Fruit fly (Drosophila melanogaster) whole organism, wandering third instar larva: ENCODE measurements around the gene CG42758.

Source experiments
- Abd-B ChIP-seq: fragments of >200 bp; optimal IDR thresholded peaks from 2 replicates; lab custom pipeline; 2017; ENCODE audit warnings: missing biosample characterization, missing genetic modification characterization
- CG9705 ChIP-seq: fragments of 200-800 bp; sonication (Bioruptor generic); optimal IDR thresholded peaks from 2 replicates; lab custom pipeline; 2018; ENCODE audit warnings: missing biosample characterization, mild to moderate bottlenecking, missing genetic modification characterization
- Dif ChIP-seq: fragments of 200-275, 200-300 bp; sonication (Bioruptor generic); optimal IDR thresholded peaks from 2 replicates; lab custom pipeline; 2018; ENCODE audit warnings: missing biosample characterization, missing genetic modification characterization; ENCODE audit not compliant: partially characterized antibody
- GATAd ChIP-seq: sonication (Bioruptor generic); optimal IDR thresholded peaks from 2 replicates; lab custom pipeline; 2016; ENCODE audit warnings: missing biosample characterization, missing genetic modification characterization
- HLH106 ChIP-seq: fragments of 200-800 bp; optimal IDR thresholded peaks from 3 replicates; lab custom pipeline; 2019; ENCODE audit warnings: missing biosample characterization, mild to moderate bottlenecking, missing genetic modification characterization, moderate library complexity
- Hnf4 ChIP-seq: fragments of 200-800 bp; sonication (Bioruptor generic); optimal IDR thresholded peaks from 2 replicates; lab custom pipeline; 2016; ENCODE audit warnings: missing biosample characterization, mild to moderate bottlenecking, missing genetic modification characterization
- Hr83 ChIP-seq: fragments of 200-300 bp; sonication (Bioruptor generic); optimal IDR thresholded peaks from 2 replicates; lab custom pipeline; 2016; ENCODE audit warnings: missing biosample characterization, mild to moderate bottlenecking, missing genetic modification characterization, moderate library complexity; ENCODE audit not compliant: poor library complexity, severe bottlenecking
- Jra ChIP-seq: sonication (Bioruptor generic); optimal IDR thresholded peaks from 2 replicates; lab custom pipeline; 2016; ENCODE audit warnings: missing biosample characterization, missing genetic modification characterization
- Mio ChIP-seq: sonication (Bioruptor generic); optimal IDR thresholded peaks from 2 replicates; lab custom pipeline; 2016; ENCODE audit warnings: missing biosample characterization, missing genetic modification characterization
- N ChIP-seq: fragments of >200 bp; optimal IDR thresholded peaks from 2 replicates; lab custom pipeline; 2018; ENCODE audit warnings: missing biosample characterization, missing external identifiers, missing genetic modification characterization
- OdsH ChIP-seq: fragments of 200-800 bp; sonication (Bioruptor generic); optimal IDR thresholded peaks from 2 replicates; lab custom pipeline; 2016; ENCODE audit warnings: missing biosample characterization, mild to moderate bottlenecking, missing genetic modification characterization
- Rel ChIP-seq, 2 experiments: fragments of 200-800 bp; sonication (Bioruptor generic) in 1 of 2; optimal IDR thresholded peaks; 2 replicates in 1 of 2; 3 replicates in 1 of 2; lab custom pipeline; 2016 to 2019; ENCODE audit warnings: mild to moderate bottlenecking in 2 of 2, missing biosample characterization in 2 of 2, missing genetic modification characterization in 2 of 2, moderate library complexity in 1 of 2
- Sp1 ChIP-seq: fragments of 200-800 bp; sonication (Bioruptor generic); optimal IDR thresholded peaks from 3 replicates; lab custom pipeline; 2019; ENCODE audit warnings: missing biosample characterization, mild to moderate bottlenecking, missing genetic modification characterization, moderate library complexity
- br ChIP-seq: fragments of 200-800 bp; sonication (Bioruptor generic); optimal IDR thresholded peaks from 2 replicates; lab custom pipeline; 2016; ENCODE audit warnings: missing biosample characterization, missing genetic modification characterization
- brk ChIP-seq: fragments of 200-800 bp; sonication (Bioruptor generic); optimal IDR thresholded peaks from 2 replicates; lab custom pipeline; 2016; ENCODE audit warnings: missing biosample characterization, mild to moderate bottlenecking, missing genetic modification characterization
- dmrt93B ChIP-seq: fragments of 200-800 bp; sonication (Bioruptor generic); optimal IDR thresholded peaks from 2 replicates; lab custom pipeline; 2018; ENCODE audit warnings: missing biosample characterization, mild to moderate bottlenecking, missing genetic modification characterization
- foxo ChIP-seq, 2 experiments: fragments of 200-800 bp; sonication (Bioruptor generic); optimal IDR thresholded peaks; 2 replicates in 1 of 2; 3 replicates in 1 of 2; lab custom pipeline; 2016 to 2017; ENCODE audit warnings: missing biosample characterization in 2 of 2, missing genetic modification characterization in 2 of 2
- fru ChIP-seq: fragments of 200-800 bp; sonication (Bioruptor generic); optimal IDR thresholded peaks from 3 replicates; lab custom pipeline; 2016; ENCODE audit warnings: missing biosample characterization, mild to moderate bottlenecking, missing genetic modification characterization
- h ChIP-seq: fragments of 200-800 bp; sonication (Bioruptor generic); optimal IDR thresholded peaks from 3 replicates; lab custom pipeline; 2016; ENCODE audit warnings: missing biosample characterization, mild to moderate bottlenecking, missing genetic modification characterization
- jim ChIP-seq: fragments of 175-275, 200-325 bp; sonication (Bioruptor generic); optimal IDR thresholded peaks from 2 replicates; lab custom pipeline; 2016; ENCODE audit warnings: missing biosample characterization, mild to moderate bottlenecking, missing genetic modification characterization
- pan ChIP-seq: fragments of >200 bp; optimal IDR thresholded peaks from 2 replicates; lab custom pipeline; 2017
- psq ChIP-seq: fragments of 200-800 bp; sonication (Bioruptor generic); optimal IDR thresholded peaks from 3 replicates; lab custom pipeline; 2017; ENCODE audit warnings: missing biosample characterization, mild to moderate bottlenecking, missing genetic modification characterization, moderate library complexity
- rgr ChIP-seq: fragments of 200-800 bp; sonication (Bioruptor generic); optimal IDR thresholded peaks from 3 replicates; lab custom pipeline; 2016; ENCODE audit warnings: missing biosample characterization, mild to moderate bottlenecking, missing genetic modification characterization
- sv ChIP-seq: fragments of 200-800 bp; sonication (Bioruptor generic); optimal IDR thresholded peaks from 3 replicates; lab custom pipeline; 2016; ENCODE audit warnings: missing biosample characterization, missing genetic modification characterization
- tai ChIP-seq: sonication (Bioruptor generic); optimal IDR thresholded peaks from 2 replicates; lab custom pipeline; 2016; ENCODE audit warnings: missing biosample characterization, missing genetic modification characterization
- usp ChIP-seq: fragments of >200 bp; optimal IDR thresholded peaks from 2 replicates; lab custom pipeline; 2017; ENCODE audit warnings: missing biosample characterization, missing genetic modification characterization
- woc ChIP-seq: sonication (Bioruptor generic); optimal IDR thresholded peaks from 2 replicates; lab custom pipeline; 2016; ENCODE audit warnings: missing biosample characterization, mild to moderate bottlenecking, missing genetic modification characterization

The CG42758 gene

dm6 chr3L:14543971-14544655, 23.1 kb upstream of the CG42758 start:
- peak; percentile 12 for TF ChIP-seq Sp1 (GFP tag; lab: Kevin White, UChicago)
- peak; percentile 43 for TF ChIP-seq OdsH (GFP tag; lab: Kevin White, UChicago)
- TF ChIP-seq Hr83 = peak; percentile 74
- peak; percentile 39 for TF ChIP-seq Mio
- no peak for TF ChIP-seq tai (GFP tag; lab: Kevin White, UChicago)
- peak; percentile 22 for TF ChIP-seq fru (GFP tag; lab: Kevin White, UChicago)
- no peak for TF ChIP-seq psq (GFP tag; lab: Kevin White, UChicago)
- no peak for TF ChIP-seq usp (GFP tag; lab: Kevin White, UChicago)
- TF ChIP-seq pan (lab: Kevin White, UChicago) = no peak
- peak; percentile 47 for TF ChIP-seq rgr (GFP tag; lab: Kevin White, UChicago)
- TF ChIP-seq Rel (GFP tag; optimal IDR thresholded peaks at IDR 0.05; lab: Kevin White, UChicago) = no peak
- peak; percentile 84 for TF ChIP-seq Rel (tag; optimal IDR thresholded peaks at IDR 0.05; lab: Kevin White, UChicago)
- TF ChIP-seq woc (GFP tag; lab: Kevin White, UChicago) = peak; percentile 27
- no peak for TF ChIP-seq dmrt93B (GFP tag; lab: Kevin White, UChicago)
- peak; percentile 61 for TF ChIP-seq h
- TF ChIP-seq foxo (GFP tag; optimal IDR thresholded peaks at IDR 0.05; lab: Kevin White, UChicago) = peak in 1 of 2 experiments; percentile 37
- peak; percentile 35 for TF ChIP-seq Hnf4 (GFP tag; lab: Kevin White, UChicago)
- no peak for TF ChIP-seq CG9705
- TF ChIP-seq jim (GFP tag; lab: Kevin White, UChicago) = peak; percentile 22
- TF ChIP-seq sv (GFP tag; lab: Kevin White, UChicago) = no peak
- peak; percentile 44 for TF ChIP-seq br
- TF ChIP-seq Abd-B (GFP tag; lab: Kevin White, UChicago) = no peak
- no peak for TF ChIP-seq Dif

- peak; percentile 47 for TF ChIP-seq fru (GFP tag; lab: Kevin White, UChicago)
- TF ChIP-seq usp (GFP tag; lab: Kevin White, UChicago) = no peak
- TF ChIP-seq psq (GFP tag; lab: Kevin White, UChicago) = peak; percentile 9
- peak; percentile 19 for TF ChIP-seq dmrt93B (GFP tag; lab: Kevin White, UChicago)
- no peak for TF ChIP-seq CG9705
- TF ChIP-seq foxo (GFP tag; optimal IDR thresholded peaks at IDR 0.05; lab: Kevin White, UChicago) = peak in 1 of 2 experiments; percentile 32
- peak; percentile 15 for TF ChIP-seq h
- peak; percentile 29 for TF ChIP-seq rgr (GFP tag; lab: Kevin White, UChicago)
- TF ChIP-seq, all 38 proteins: peak for 6
Observed at dm6 chr3L:14544987-14545943, 22.0 kb upstream of the CG42758 start.

dm6 chr3L:14546918-14547533, 20.2 kb upstream of the CG42758 start:
- no peak for TF ChIP-seq jim (GFP tag; lab: Kevin White, UChicago)
- TF ChIP-seq sv (GFP tag; lab: Kevin White, UChicago) = no peak
- TF ChIP-seq dmrt93B (GFP tag; lab: Kevin White, UChicago) = no peak
- no peak for TF ChIP-seq HLH106 (tag; lab: Kevin White, UChicago)
- TF ChIP-seq N (GFP tag; lab: Kevin White, UChicago) = no peak
- TF ChIP-seq CG9705 = no peak
- TF ChIP-seq usp (GFP tag; lab: Kevin White, UChicago) = no peak
- TF ChIP-seq rgr (GFP tag; lab: Kevin White, UChicago) = no peak
- no peak for TF ChIP-seq Hr83
- TF ChIP-seq GATAd (GFP tag; lab: Kevin White, UChicago) = no peak
- no peak for TF ChIP-seq Sp1 (GFP tag; lab: Kevin White, UChicago)
- no peak for TF ChIP-seq Dif
- TF ChIP-seq Rel (GFP tag; optimal IDR thresholded peaks at IDR 0.05; lab: Kevin White, UChicago) = no peak
- no peak for TF ChIP-seq Rel (tag; optimal IDR thresholded peaks at IDR 0.05; lab: Kevin White, UChicago)

dm6 chr3L:14547811-14548765, 19.2 kb upstream of the CG42758 start:
- TF ChIP-seq h (peak; percentile 31), woc (GFP tag; lab: Kevin White, UChicago) (no peak), Jra (GFP tag; lab: Kevin White, UChicago) (no peak), psq (GFP tag; lab: Kevin White, UChicago) (no peak), CG9705 (no peak), brk (no peak), tai (GFP tag; lab: Kevin White, UChicago) (no peak), Rel (GFP tag; optimal IDR thresholded peaks at IDR 0.05; lab: Kevin White, UChicago) (no peak), Rel (tag; optimal IDR thresholded peaks at IDR 0.05; lab: Kevin White, UChicago) (peak; percentile 27)
